Worm (Caenorhabditis elegans): Measurements from ENCODE around the gene lron-15.

lron-15 gene

DNA sequence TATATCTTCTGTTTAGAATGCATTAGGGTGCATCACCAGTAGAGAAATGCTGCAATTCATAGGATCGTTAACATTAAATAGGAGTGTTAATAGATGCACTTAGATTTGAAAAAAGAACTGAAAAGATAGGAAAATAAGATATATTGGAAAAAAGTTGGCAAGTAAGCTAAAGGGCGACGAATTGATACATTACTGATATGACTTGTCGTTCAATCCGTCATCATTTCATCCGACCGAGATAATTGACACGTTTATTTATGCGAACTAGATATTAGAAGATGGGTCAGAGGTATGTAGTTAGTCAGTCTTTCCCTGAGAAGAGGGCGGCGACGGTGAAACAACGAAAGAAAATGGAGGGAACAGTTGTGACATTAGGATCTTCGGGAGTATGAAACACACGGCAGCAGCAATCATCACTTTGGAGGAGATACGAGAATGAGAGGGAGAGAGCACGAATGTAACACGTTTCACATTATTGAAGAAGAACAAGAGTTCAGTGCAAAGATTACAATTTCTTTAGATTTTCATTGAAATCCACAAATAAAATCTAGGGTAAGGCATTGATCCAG lies at the start of gene lron-15:
Gene lron-15 (minus strand): TSS at position 51 of the 569 bp plus-strand sequence.
- TF ChIP-seq Y95B8A.8 (GFP tag; IDR thresholded peaks at IDR 0.05) (no peak), nhr-80 (tag; optimal IDR thresholded peaks at IDR 0.05) (no peak)

DNA sequence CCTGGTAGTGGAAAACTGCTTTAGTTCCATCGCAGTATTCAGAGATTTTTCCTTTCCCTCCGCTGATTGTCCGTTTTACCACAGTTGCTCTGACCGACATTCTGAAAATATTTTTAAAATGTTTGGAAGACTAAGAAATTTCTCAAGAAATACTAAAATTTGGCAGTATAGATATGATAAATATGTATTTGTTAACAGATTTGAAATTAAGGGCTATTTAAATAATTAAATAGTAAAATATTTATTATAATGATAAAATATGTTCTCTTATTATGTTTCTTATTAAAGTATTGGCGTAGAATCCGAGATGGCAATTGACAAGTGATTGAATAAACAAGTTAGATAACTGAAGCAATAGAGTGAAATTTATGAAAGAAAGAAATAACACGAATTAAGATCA lies 49.5 kb upstream of the lron-15 start, which contains the start of gene aipr-1:
Gene aipr-1 (minus strand): TSS at position 101 of the 400 bp plus-strand sequence.
- TF ChIP-seq zfh-2 (GFP tag; conservative IDR thresholded peaks at IDR 0.05): no peak
- no peak for TF ChIP-seq K12H6.12 (tag; optimal IDR thresholded peaks at IDR 0.05)
- TF ChIP-seq cebp-1 (GFP tag; IDR thresholded peaks at IDR 0.05): no peak
- no peak for TF ChIP-seq cebp-1 (tag; optimal IDR thresholded peaks at IDR 0.05)
- TF ChIP-seq aptf-2 (GFP tag; conservative IDR thresholded peaks at IDR 0.05): no peak
- TF ChIP-seq dox-1 (GFP tag; IDR thresholded peaks at IDR 0.05): no peak
- no peak for TF ChIP-seq zim-3 (tag; optimal IDR thresholded peaks at IDR 0.05)
- no peak for TF ChIP-seq madf-3 (GFP tag; IDR thresholded peaks at IDR 0.05)
- TF ChIP-seq ztf-28 (GFP tag; IDR thresholded peaks at IDR 0.05): no peak

ce11 chrII:6592251-6592650 lies 47.6 kb upstream of the lron-15 start, which contains the start of gene C56C10.9:
Gene C56C10.9, minus strand, starts transcription at chrII:6592351.
- TF ChIP-seq C06A6.2 (GFP tag; conservative IDR thresholded peaks at IDR 0.05): no peak
- TF ChIP-seq lir-1 (GFP tag; conservative IDR thresholded peaks at IDR 0.05): no peak
- TF ChIP-seq tlf-1 (GFP tag; optimal IDR thresholded peaks at IDR 0.05): no peak
- no peak for TF ChIP-seq B0019.2 (GFP tag; conservative IDR thresholded peaks at IDR 0.05)
- TF ChIP-seq zfh-2 (GFP tag; conservative IDR thresholded peaks at IDR 0.05): no peak
- TF ChIP-seq pha-4 (tag; optimal IDR thresholded peaks at IDR 0.05): no peak
- no peak for TF ChIP-seq ztf-28 (GFP tag; IDR thresholded peaks at IDR 0.05)
- no peak for TF ChIP-seq hlh-12 (tag; optimal IDR thresholded peaks at IDR 0.05)
- TF ChIP-seq F49E8.2 (tag; optimal IDR thresholded peaks at IDR 0.05; ENCODE audit: insufficient read depth): no peak
- TF ChIP-seq egl-44 (GFP tag; IDR thresholded peaks at IDR 0.05): no peak

DNA sequence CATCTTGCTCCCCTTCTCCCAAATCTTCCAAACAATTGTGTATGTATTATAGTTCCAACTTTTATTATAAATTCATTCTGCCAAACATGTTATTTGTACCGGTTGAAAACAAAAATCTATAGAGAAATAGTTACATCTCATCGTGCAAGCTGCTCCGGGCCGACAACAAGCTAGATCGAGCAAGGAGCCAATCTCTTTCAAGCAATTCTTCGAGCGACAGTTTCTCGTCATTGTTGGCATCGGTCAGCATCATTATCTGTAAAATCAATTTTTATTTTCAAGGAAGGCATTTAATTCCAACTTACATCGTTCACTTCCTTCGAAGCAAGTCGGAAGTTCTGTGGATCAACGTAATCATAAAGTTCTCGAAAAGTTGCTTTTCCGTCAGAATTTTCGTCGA lies 46.3 kb upstream of the lron-15 start:
- TF ChIP-seq attf-5 (GFP tag; optimal IDR thresholded peaks at IDR 0.05) (no peak), Y95B8A.8 (GFP tag; IDR thresholded peaks at IDR 0.05) (0 out of 2 replicates have a peak, but pooled peaks have one; percentile 53), ceh-79 (tag; optimal IDR thresholded peaks at IDR 0.05) (no peak), dox-1 (GFP tag; IDR thresholded peaks at IDR 0.05) (0 out of 2 replicates have a peak, but pooled peaks have one; percentile 9), madf-6 (GFP tag; IDR thresholded peaks at IDR 0.05) (0 out of 2 replicates have a peak, but pooled peaks have one; percentile 33), nfyb-1 (GFP tag; IDR thresholded peaks at IDR 0.05) (peak; percentile 72; the same call in 1 of the 2 replicates), nhr-179 (tag; optimal IDR thresholded peaks at IDR 0.05) (no peak), bed-2 (GFP tag; IDR thresholded peaks at IDR 0.05) (no peak), hmg-1.2 (GFP tag; IDR thresholded peaks at IDR 0.05) (peak; percentile 21; the same call in 1 of the 2 replicates), cebp-2 (GFP tag; IDR thresholded peaks at IDR 0.05) (no peak), hrde-1 (tag; optimal IDR thresholded peaks at IDR 0.05; ENCODE audit: borderline replicate concordance) (peak; percentile 26), K11D2.4 (GFP tag; IDR thresholded peaks at IDR 0.05) (0 out of 2 replicates have a peak, but pooled peaks have one; percentile 15), nhr-80 (tag; optimal IDR thresholded peaks at IDR 0.05) (no peak), attf-3 (GFP tag; conservative IDR thresholded peaks at IDR 0.05) (no peak), hsf-1 (GFP tag; IDR thresholded peaks at IDR 0.05) (no peak), madf-10 (tag; optimal IDR thresholded peaks at IDR 0.05) (no peak), hmg-20 (GFP tag; IDR thresholded peaks at IDR 0.05) (no peak), nhr-90 (tag; optimal IDR thresholded peaks at IDR 0.05) (peak; percentile 15), ekl-4 (GFP tag; IDR thresholded peaks at IDR 0.05) (0 out of 2 replicates have a peak, but pooled peaks have one; percentile 27), Y79H2A.3 (GFP tag; conservative IDR thresholded peaks at IDR 0.05) (no peak), mxl-1 (tag; optimal IDR thresholded peaks at IDR 0.05) (peak; percentile 26), T26A5.8 (tag; optimal IDR thresholded peaks at IDR 0.05) (peak; percentile 54), lin-54 (GFP tag; optimal IDR thresholded peaks at IDR 0.05) (no peak), ztf-6 (GFP tag; IDR thresholded peaks at IDR 0.05) (no peak), pbrm-1 (GFP tag; IDR thresholded peaks at IDR 0.05) (no peak), C06A6.2 (GFP tag; conservative IDR thresholded peaks at IDR 0.05) (no peak), F52B5.7 (tag; optimal IDR thresholded peaks at IDR 0.05) (peak; percentile 42), lin-35 (GFP tag; optimal IDR thresholded peaks at IDR 0.05) (no peak), cebp-1 (GFP tag; IDR thresholded peaks at IDR 0.05) (no peak), cebp-1 (tag; optimal IDR thresholded peaks at IDR 0.05) (peak; percentile 46)
